Worm (Caenorhabditis elegans): ENCODE results near the gene ttr-48.

- TF ChIP-seq sox-2 (GFP tag; IDR thresholded peaks at IDR 0.05): no peak
- TF ChIP-seq unc-55 (GFP tag; optimal IDR thresholded peaks at IDR 0.05): no peak
- no peak for TF ChIP-seq ets-4 (tag; optimal IDR thresholded peaks at IDR 0.05)
- no peak for TF ChIP-seq unc-3 (GFP tag; conservative IDR thresholded peaks at IDR 0.05)
- no peak for TF ChIP-seq unc-3 (tag; optimal IDR thresholded peaks at IDR 0.05)
- no peak for TF ChIP-seq ceh-2 (tag; optimal IDR thresholded peaks at IDR 0.05)
- no peak for TF ChIP-seq K02D7.2 (tag; optimal IDR thresholded peaks at IDR 0.05)
- no peak for TF ChIP-seq ama-1 (optimal IDR thresholded peaks at IDR 0.05)
- no peak for TF ChIP-seq nhr-11 (tag; optimal IDR thresholded peaks at IDR 0.05)
- TF ChIP-seq elt-2 (tag; optimal IDR thresholded peaks at IDR 0.05): no peak
- TF ChIP-seq nfya-1 (tag; optimal IDR thresholded peaks at IDR 0.05): no peak
- TF ChIP-seq pag-3 (tag; optimal IDR thresholded peaks at IDR 0.05; ENCODE audit: borderline replicate concordance): no peak
- TF ChIP-seq unc-86 (tag; optimal IDR thresholded peaks at IDR 0.05): no peak
Observed at ce11 chrX:3819697-3820096, 22.6 kb downstream of the ttr-48 start.

All from whole organism, late embryonic.